Worm (Caenorhabditis elegans) whole organism, L4/young adult: ENCODE results near the gene Y1B5A.1.

ENCODE experiments used
- dao-5 ChIP-seq: sonication (generic microtip); optimal IDR thresholded peaks from 2 replicates; lab custom pipeline; 2016; ENCODE audit warnings: missing genotype, missing genetic modification characterization, moderate library complexity, missing compliant biosample characterization
- him-1 ChIP-seq: sonication (generic microtip); optimal IDR thresholded peaks from 2 replicates; lab custom pipeline; 2016; ENCODE audit warnings: missing genotype, missing genetic modification reagents, missing genetic modification characterization, missing compliant biosample characterization

ce11 chrX:7061265-7061664 lies 23.9 kb upstream of the Y1B5A.1 start:
- TF ChIP-seq dao-5 (tag; lab: Kevin White, UChicago) (no peak), him-1 (no peak)
